In genomic region chrV:15071015-15071810, ce11 we compare ENCODE assay signal across 1 worm cellular context.
TF ChIP-seq lines count a peak whose summit lies in the region.

Gene unc-76, plus strand, starts transcription at chrV:15071760.

TF ChIP-seq in whole organism, L4 larva, 104 proteins besides CTCF, POLR2A, EP300 and RAD21 (continued from another document):
- TF ChIP-seq F10B5.3 (tag; optimal IDR thresholded peaks at IDR 0.05; lab: Kevin White, UChicago) (no peak), sdz-12 (GFP tag; optimal IDR thresholded peaks at IDR 0.05; lab: Kevin White, UChicago) (no peak), F37D6.2 (tag; optimal IDR thresholded peaks at IDR 0.05; lab: Kevin White, UChicago) (peak; percentile 78), nhr-41 (GFP tag; IDR thresholded peaks at IDR 0.05; lab: Robert Waterston, UW) (no peak), set-16 (GFP tag; IDR thresholded peaks at IDR 0.05; lab: Robert Waterston, UW) (no peak; the same call in 1 of the 2 replicates), spr-1 (tag; optimal IDR thresholded peaks at IDR 0.05; lab: Kevin White, UChicago) (no peak), nhr-25 (tag; optimal IDR thresholded peaks at IDR 0.05; lab: Kevin White, UChicago; ENCODE audit: borderline replicate concordance, insufficient read depth) (no peak), T20F7.1 (GFP tag; optimal IDR thresholded peaks at IDR 0.05; lab: Kevin White, UChicago) (no peak), lin-39 (tag; optimal IDR thresholded peaks at IDR 0.05; lab: Kevin White, UChicago) (peak; percentile 80), attf-4 (tag; optimal IDR thresholded peaks at IDR 0.05; lab: Kevin White, UChicago) (no peak), hmg-1.1 (GFP tag; IDR thresholded peaks at IDR 0.05; lab: Robert Waterston, UW) (peak; percentile 74), jun-1 (tag; optimal IDR thresholded peaks at IDR 0.05; lab: Kevin White, UChicago) (no peak), F49E8.2 (tag; optimal IDR thresholded peaks at IDR 0.05; lab: Kevin White, UChicago; ENCODE audit: borderline replicate concordance) (no peak), ceh-44 (GFP tag; IDR thresholded peaks at IDR 0.05; lab: Robert Waterston, UW) (no peak), daf-19 (GFP tag; conservative IDR thresholded peaks at IDR 0.05; lab: Robert Waterston, UW) (no peak), ces-1 (GFP tag; optimal IDR thresholded peaks at IDR 0.05; lab: Kevin White, UChicago) (peak; percentile 56), ztf-11 (tag; optimal IDR thresholded peaks at IDR 0.05; lab: Kevin White, UChicago) (no peak)
